Worm (Caenorhabditis elegans): ENCODE measurements around the gene C30G7.2.

Gene C30G7.2

ce11 chrV:14915599-14915998 lies 21.1 kb upstream of the C30G7.2 start, which contains the start of gene H12D21.11:
Gene H12D21.11, plus strand, starts transcription at chrV:14915899.
- TF ChIP-seq unc-55 (GFP tag; optimal IDR thresholded peaks at IDR 0.05) (no peak), elt-3 (tag; optimal IDR thresholded peaks at IDR 0.05) (no peak), lin-13 (GFP tag; optimal IDR thresholded peaks at IDR 0.05) (no peak), ceh-82 (tag; optimal IDR thresholded peaks at IDR 0.05) (no peak), blmp-1 (tag; optimal IDR thresholded peaks at IDR 0.05; ENCODE audit: insufficient read depth) (no peak), sma-3 (GFP tag; optimal IDR thresholded peaks at IDR 0.05) (no peak), dmd-4 (tag; optimal IDR thresholded peaks at IDR 0.05) (no peak), nhr-6 (tag; optimal IDR thresholded peaks at IDR 0.05) (no peak), nhr-11 (tag; optimal IDR thresholded peaks at IDR 0.05) (no peak), F13H6.1 (tag; optimal IDR thresholded peaks at IDR 0.05) (no peak), ama-1 (optimal IDR thresholded peaks at IDR 0.05) (no peak), ZK546.5 (tag; optimal IDR thresholded peaks at IDR 0.05) (no peak), mbf-1 (tag; optimal IDR thresholded peaks at IDR 0.05) (no peak), peb-1 (tag; optimal IDR thresholded peaks at IDR 0.05) (no peak), nhr-25 (tag; optimal IDR thresholded peaks at IDR 0.05) (no peak), gmeb-1 (tag; optimal IDR thresholded peaks at IDR 0.05) (no peak), fos-1 (tag; optimal IDR thresholded peaks at IDR 0.05) (no peak), ztf-1 (GFP tag; conservative IDR thresholded peaks at IDR 0.05) (no peak), ztf-4 (tag; optimal IDR thresholded peaks at IDR 0.05) (no peak), Y55F3AM.14 (GFP tag; optimal IDR thresholded peaks at IDR 0.05) (no peak)

ce11 chrV:14921509-14921908 lies 15.2 kb upstream of the C30G7.2 start, which contains the start of gene zmp-4:
Gene zmp-4, minus strand, starts transcription at chrV:14921609.
- TF ChIP-seq unc-62 (GFP tag; optimal IDR thresholded peaks at IDR 0.05) = no peak
- no peak for TF ChIP-seq elt-1 (tag; optimal IDR thresholded peaks at IDR 0.05)
- no peak for TF ChIP-seq lin-11 (tag; optimal IDR thresholded peaks at IDR 0.05)
- TF ChIP-seq nhr-129 (tag; optimal IDR thresholded peaks at IDR 0.05) = no peak
- no peak for TF ChIP-seq elt-3 (tag; optimal IDR thresholded peaks at IDR 0.05)
- TF ChIP-seq lsy-2 (tag; optimal IDR thresholded peaks at IDR 0.05) = no peak
- no peak for TF ChIP-seq nhr-12 (tag; optimal IDR thresholded peaks at IDR 0.05)
- no peak for TF ChIP-seq peb-1 (tag; optimal IDR thresholded peaks at IDR 0.05)
- TF ChIP-seq fos-1 (tag; optimal IDR thresholded peaks at IDR 0.05) = no peak
- no peak for TF ChIP-seq nhr-237 (tag; optimal IDR thresholded peaks at IDR 0.05)
- TF ChIP-seq lin-39 (tag; optimal IDR thresholded peaks at IDR 0.05) = no peak
- no peak for TF ChIP-seq lin-13 (GFP tag; optimal IDR thresholded peaks at IDR 0.05)
- no peak for TF ChIP-seq F13H6.1 (tag; optimal IDR thresholded peaks at IDR 0.05)
- TF ChIP-seq nhr-21 (tag; optimal IDR thresholded peaks at IDR 0.05) = no peak

ce11 chrV:14924104-14924503 lies 12.6 kb upstream of the C30G7.2 start, which contains the start of gene srg-54:
Gene srg-54, minus strand, starts transcription at chrV:14924204.
- TF ChIP-seq sma-3 (GFP tag; optimal IDR thresholded peaks at IDR 0.05) (no peak), blmp-1 (tag; optimal IDR thresholded peaks at IDR 0.05; ENCODE audit: insufficient read depth) (no peak), nhr-77 (tag; optimal IDR thresholded peaks at IDR 0.05) (no peak), zag-1 (tag; optimal IDR thresholded peaks at IDR 0.05) (no peak), nhr-12 (tag; optimal IDR thresholded peaks at IDR 0.05) (no peak)

- TF ChIP-seq nhr-21 (tag; optimal IDR thresholded peaks at IDR 0.05) = no peak
- TF ChIP-seq ztf-4 (tag; optimal IDR thresholded peaks at IDR 0.05) = no peak
- TF ChIP-seq nhr-11 (tag; optimal IDR thresholded peaks at IDR 0.05) = no peak
- TF ChIP-seq nhr-129 (tag; optimal IDR thresholded peaks at IDR 0.05) = no peak
- TF ChIP-seq mdl-1 (tag; optimal IDR thresholded peaks at IDR 0.05) = no peak
- TF ChIP-seq C34F6.9 (tag; optimal IDR thresholded peaks at IDR 0.05) = no peak
- no peak for TF ChIP-seq R02D3.7 (tag; optimal IDR thresholded peaks at IDR 0.05)
- TF ChIP-seq F13H6.1 (tag; optimal IDR thresholded peaks at IDR 0.05) = no peak
- TF ChIP-seq ztf-11 (tag; optimal IDR thresholded peaks at IDR 0.05) = no peak
Observed at ce11 chrV:14928248-14928647, 8.4 kb upstream of the C30G7.2 start, which contains the start of gene srg-55. Gene srg-55, minus strand, starts transcription at chrV:14928348.

- TF ChIP-seq C34F6.9 (tag; optimal IDR thresholded peaks at IDR 0.05) (peak; percentile 70), sma-3 (GFP tag; optimal IDR thresholded peaks at IDR 0.05) (no peak), Y55F3AM.14 (GFP tag; optimal IDR thresholded peaks at IDR 0.05) (peak; percentile 3), crh-2 (tag; optimal IDR thresholded peaks at IDR 0.05) (peak; percentile 46), lsy-2 (tag; optimal IDR thresholded peaks at IDR 0.05) (peak in 1 of 2 experiments; percentile 31), lin-11 (tag; optimal IDR thresholded peaks at IDR 0.05) (no peak), F13H6.1 (tag; optimal IDR thresholded peaks at IDR 0.05) (peak; percentile 7), dmd-4 (tag; optimal IDR thresholded peaks at IDR 0.05) (no peak), nhr-12 (tag; optimal IDR thresholded peaks at IDR 0.05) (no peak), ceh-16 (tag; optimal IDR thresholded peaks at IDR 0.05) (no peak), mdl-1 (tag; optimal IDR thresholded peaks at IDR 0.05) (no peak), unc-62 (GFP tag; optimal IDR thresholded peaks at IDR 0.05) (no peak), blmp-1 (tag; optimal IDR thresholded peaks at IDR 0.05; ENCODE audit: insufficient read depth) (no peak), nhr-129 (tag; optimal IDR thresholded peaks at IDR 0.05) (peak; percentile 44), nhr-11 (tag; optimal IDR thresholded peaks at IDR 0.05) (no peak), unc-55 (GFP tag; optimal IDR thresholded peaks at IDR 0.05) (peak; percentile 93), ztf-11 (tag; optimal IDR thresholded peaks at IDR 0.05) (no peak), R02D3.7 (tag; optimal IDR thresholded peaks at IDR 0.05) (no peak)
Observed at ce11 chrV:14930168-14930567, 6.5 kb upstream of the C30G7.2 start.
